Worm (Caenorhabditis elegans) whole organism, early embryonic: ENCODE data around the gene D2089.3.

ENCODE experiments used
- B0310.2 ChIP-seq: sonication (generic microtip); optimal IDR thresholded peaks from 2 replicates; lab custom pipeline; 2016; ENCODE audit warnings: mild to moderate bottlenecking, missing genetic modification characterization, missing compliant biosample characterization
- F13C5.2 ChIP-seq: sonication (generic microtip); optimal IDR thresholded peaks from 2 replicates; lab custom pipeline; 2017; ENCODE audit warnings: mild to moderate bottlenecking, missing genetic modification characterization, inconsistent platforms, missing compliant biosample characterization
- aly-1 ChIP-seq: sonication (generic microtip); optimal IDR thresholded peaks from 2 replicates; lab custom pipeline; 2016; ENCODE audit warnings: missing genetic modification characterization, missing compliant biosample characterization
- ama-1 ChIP-seq: fragments of 150-350 bp; optimal IDR thresholded peaks from 2 replicates; lab custom pipeline; 2014
- ceh-13 ChIP-seq: fragments of 200-800 bp; sonication (Bioruptor generic); optimal IDR thresholded peaks from 2 replicates; lab custom pipeline; 2018; ENCODE audit warnings: mild to moderate bottlenecking, missing genetic modification characterization, missing compliant biosample characterization
- ceh-36 ChIP-seq: sonication (generic microtip); optimal IDR thresholded peaks from 2 replicates; lab custom pipeline; 2016; ENCODE audit warnings: missing genetic modification characterization, inconsistent platforms, missing compliant biosample characterization
- ets-7 ChIP-seq: sonication (generic microtip); optimal IDR thresholded peaks from 2 replicates; lab custom pipeline; 2016; ENCODE audit warnings: missing genotype, missing genetic modification characterization, missing compliant biosample characterization
- flt-1 ChIP-seq: fragments of 200-800 bp; sonication (Bioruptor generic); IDR thresholded peaks from 2 replicates; pipeline ENCODE4 v1.3.6; 2022; ENCODE audit warnings: missing genetic modification characterization, missing compliant biosample characterization
- hmbx-1 ChIP-seq: sonication (generic microtip); optimal IDR thresholded peaks from 2 replicates; lab custom pipeline; 2016; ENCODE audit warnings: mild to moderate bottlenecking, missing genetic modification characterization, missing compliant biosample characterization
- hmg-4 ChIP-seq: fragments of 200-800 bp; sonication (Bioruptor generic); optimal IDR thresholded peaks from 2 replicates; lab custom pipeline; 2018; ENCODE audit warnings: mild to moderate bottlenecking, missing genetic modification characterization, missing compliant biosample characterization
- hnd-1 ChIP-seq: sonication (generic microtip); optimal IDR thresholded peaks from 2 replicates; lab custom pipeline; 2016; ENCODE audit warnings: missing genetic modification characterization, missing compliant biosample characterization
- pes-1 ChIP-seq: fragments of 200-800 bp; sonication (Bioruptor generic); IDR thresholded peaks from 2 replicates; pipeline ENCODE4 v1.3.6; 2022; ENCODE audit warnings: missing genetic modification reagents, missing genetic modification characterization, missing compliant biosample characterization
- scrt-1 ChIP-seq: fragments of 200-800 bp; sonication (Bioruptor generic); IDR thresholded peaks from 2 replicates; pipeline ENCODE4 v1.3.6; 2022; ENCODE audit warnings: missing genetic modification characterization, missing compliant biosample characterization
- sea-1 ChIP-seq: fragments of 200-800 bp; sonication (Bioruptor generic); conservative IDR thresholded peaks from 2 replicates; pipeline ENCODE4 v1.3.6; 2022; ENCODE audit warnings: missing genetic modification characterization, missing compliant biosample characterization
- tbx-11 ChIP-seq: fragments of 200-800 bp; sonication (Bioruptor generic); IDR thresholded peaks from 2 replicates; pipeline ENCODE4 v1.3.6; 2022; ENCODE audit warnings: missing genetic modification characterization, missing compliant biosample characterization
- tbx-37 ChIP-seq: fragments of 200-800 bp; sonication (Bioruptor generic); conservative IDR thresholded peaks from 2 replicates; pipeline ENCODE4 v1.3.6; 2022; ENCODE audit warnings: missing genetic modification reagents, missing genetic modification characterization, missing compliant biosample characterization
- tra-4 ChIP-seq: sonication (generic microtip); optimal IDR thresholded peaks from 2 replicates; lab custom pipeline; 2017; ENCODE audit warnings: missing genetic modification characterization, missing compliant biosample characterization

D2089.3 gene

ce11 chrII:10680614-10681013 is 15.7 kb upstream of the D2089.3 start:
- TF ChIP-seq ets-7 (tag; lab: Kevin White, UChicago) (no peak), hnd-1 (tag; lab: Kevin White, UChicago) (no peak), tbx-11 (GFP tag; lab: Robert Waterston, UW) (no peak), ceh-36 (tag; lab: Kevin White, UChicago) (no peak), scrt-1 (no peak), hmg-4 (GFP tag; lab: Kevin White, UChicago) (no peak), hmbx-1 (tag; lab: Kevin White, UChicago) (no peak), aly-1 (no peak), flt-1 (GFP tag; lab: Robert Waterston, UW) (no peak), pes-1 (GFP tag; lab: Robert Waterston, UW) (no peak), tra-4 (tag; lab: Kevin White, UChicago) (no peak), F13C5.2 (tag; lab: Kevin White, UChicago) (no peak), B0310.2 (tag; lab: Kevin White, UChicago) (no peak), ceh-13 (GFP tag; lab: Kevin White, UChicago) (no peak), sea-1 (GFP tag; lab: Robert Waterston, UW) (no peak), ama-1 (no peak), tbx-37 (GFP tag; lab: Robert Waterston, UW) (no peak)

- TF ChIP-seq ceh-13 (GFP tag; lab: Kevin White, UChicago) = no peak
Observed at ce11 chrII:10680130-10680529, 15.2 kb upstream of the D2089.3 start.

- no peak for TF ChIP-seq sea-1 (GFP tag; lab: Robert Waterston, UW)
- no peak for TF ChIP-seq hmbx-1 (tag; lab: Kevin White, UChicago)
- no peak for TF ChIP-seq pes-1 (GFP tag; lab: Robert Waterston, UW)
- TF ChIP-seq flt-1 (GFP tag; lab: Robert Waterston, UW) = no peak
- no peak for TF ChIP-seq ceh-36 (tag; lab: Kevin White, UChicago)
- no peak for TF ChIP-seq tra-4 (tag; lab: Kevin White, UChicago)
- TF ChIP-seq ets-7 (tag; lab: Kevin White, UChicago) = no peak
- no peak for TF ChIP-seq hnd-1 (tag; lab: Kevin White, UChicago)
- TF ChIP-seq tbx-37 (GFP tag; lab: Robert Waterston, UW) = no peak
- no peak for TF ChIP-seq tbx-11 (GFP tag; lab: Robert Waterston, UW)
- TF ChIP-seq B0310.2 (tag; lab: Kevin White, UChicago) = no peak
Observed at ce11 chrII:10675302-10675701, 10.4 kb upstream of the D2089.3 start, which contains the start of gene ptb-1. ptb-1 (plus strand) TSS chrII:10675602.

- no peak for TF ChIP-seq tra-4 (tag; lab: Kevin White, UChicago)
- no peak for TF ChIP-seq ets-7 (tag; lab: Kevin White, UChicago)
- no peak for TF ChIP-seq hnd-1 (tag; lab: Kevin White, UChicago)
- TF ChIP-seq sea-1 (GFP tag; lab: Robert Waterston, UW) = no peak
- no peak for TF ChIP-seq ceh-13 (GFP tag; lab: Kevin White, UChicago)
- no peak for TF ChIP-seq scrt-1
- no peak for TF ChIP-seq hmbx-1 (tag; lab: Kevin White, UChicago)
- TF ChIP-seq ceh-36 (tag; lab: Kevin White, UChicago) = no peak
- no peak for TF ChIP-seq F13C5.2 (tag; lab: Kevin White, UChicago)
- TF ChIP-seq tbx-37 (GFP tag; lab: Robert Waterston, UW) = no peak
- TF ChIP-seq B0310.2 (tag; lab: Kevin White, UChicago) = no peak
- TF ChIP-seq pes-1 (GFP tag; lab: Robert Waterston, UW) = no peak
- no peak for TF ChIP-seq tbx-11 (GFP tag; lab: Robert Waterston, UW)
- no peak for TF ChIP-seq ama-1
- TF ChIP-seq hmg-4 (GFP tag; lab: Kevin White, UChicago) = no peak
- no peak for TF ChIP-seq aly-1
- TF ChIP-seq flt-1 (GFP tag; lab: Robert Waterston, UW) = no peak
Observed at ce11 chrII:10662698-10663097, 2.2 kb downstream of the D2089.3 start, which contains the start of gene D2089.8. D2089.8 (minus strand) TSS chrII:10662781.

ce11 chrII:10662279-10662678 is 2.7 kb downstream of the D2089.3 start:
- TF ChIP-seq scrt-1 (no peak), ama-1 (peak; percentile 61)

ce11 chrII:10661448-10662064 is 3.4 kb downstream of the D2089.3 start:
- no peak for TF ChIP-seq hnd-1 (tag; lab: Kevin White, UChicago)
- no peak for TF ChIP-seq tbx-37 (GFP tag; lab: Robert Waterston, UW)
- TF ChIP-seq hmbx-1 (tag; lab: Kevin White, UChicago) = no peak
- TF ChIP-seq F13C5.2 (tag; lab: Kevin White, UChicago) = no peak

ce11 chrII:10660892-10661291 is 4.0 kb downstream of the D2089.3 start, which contains the start of gene marc-2:
marc-2 (minus strand) TSS chrII:10660992.
- TF ChIP-seq hnd-1 (tag; lab: Kevin White, UChicago) = no peak

ce11 chrII:10659585-10659984 is 5.3 kb downstream of the D2089.3 start:
- TF ChIP-seq F13C5.2 (tag; lab: Kevin White, UChicago) (no peak), ama-1 (no peak), tbx-37 (GFP tag; lab: Robert Waterston, UW) (no peak), B0310.2 (tag; lab: Kevin White, UChicago) (no peak), ceh-36 (tag; lab: Kevin White, UChicago) (no peak), aly-1 (no peak)
